Fruit fly (Drosophila melanogaster): ENCODE measurements around the gene eRF3.
A peak's percentile ranks its signal among the peaks of the same experiment; 100 is the strongest.

The eRF3 gene

dm6 chr2L:12433712-12434534 is at the start of gene eRF3 (continued):
- TF ChIP-seq CG12659 (GFP tag; optimal IDR thresholded peaks at IDR 0.05) (peak; percentile 72), CG10274 (GFP tag; optimal IDR thresholded peaks at IDR 0.05) (no peak), nerfin-1 (tag; optimal IDR thresholded peaks at IDR 0.05) (peak; percentile 65), br (optimal IDR thresholded peaks at IDR 0.05) (no peak), CG16813 (GFP tag; IDR thresholded peaks at IDR 0.05; ENCODE audit: partially characterized antibody) (peak; percentile 50; the same call in 2 of the 3 replicates), Six4 (GFP tag; optimal IDR thresholded peaks at IDR 0.05) (peak; percentile 72), jumu (GFP tag; optimal IDR thresholded peaks at IDR 0.05) (no peak), CG9876 (GFP tag; optimal IDR thresholded peaks at IDR 0.05) (no peak), chif (GFP tag; optimal IDR thresholded peaks at IDR 0.05) (peak in 1 of 2 experiments; percentile 2), CG34422 (GFP tag; IDR thresholded peaks at IDR 0.05) (peak; percentile 73; the same call in 2 of the 3 replicates), BtbVII (GFP tag; optimal IDR thresholded peaks at IDR 0.05) (peak; percentile 47), Camta (GFP tag; optimal IDR thresholded peaks at IDR 0.05) (no peak), CG12219 (GFP tag; optimal IDR thresholded peaks at IDR 0.05) (no peak), CG14014 (GFP tag; IDR thresholded peaks at IDR 0.05) (peak; percentile 66), CG4617 (GFP tag; optimal IDR thresholded peaks at IDR 0.05; ENCODE audit: borderline replicate concordance) (no peak), CG17385 (GFP tag; optimal IDR thresholded peaks at IDR 0.05) (peak; percentile 56), Myb (GFP tag; optimal IDR thresholded peaks at IDR 0.05) (no peak), CG3995 (GFP tag; optimal IDR thresholded peaks at IDR 0.05) (no peak), YL-1 (GFP tag; optimal IDR thresholded peaks at IDR 0.05) (peak; percentile 98), Pdp1 (GFP tag; optimal IDR thresholded peaks at IDR 0.05) (peak in 1 of 2 experiments; percentile 96), CG13624 (GFP tag; optimal IDR thresholded peaks at IDR 0.05) (no peak), CG3407 (GFP tag; optimal IDR thresholded peaks at IDR 0.05) (peak; percentile 65), wek (GFP tag; optimal IDR thresholded peaks at IDR 0.05) (peak; percentile 31), CG17912 (GFP tag; optimal IDR thresholded peaks at IDR 0.05) (no peak), CG34376 (GFP tag; optimal IDR thresholded peaks at IDR 0.05) (no peak), dan (GFP tag; IDR thresholded peaks at IDR 0.05) (no peak), sd (tag; optimal IDR thresholded peaks at IDR 0.05) (no peak), CHES-1-like (GFP tag; optimal IDR thresholded peaks at IDR 0.05) (no peak), eve (GFP tag; optimal IDR thresholded peaks at IDR 0.05) (no peak), gcm (GFP tag; optimal IDR thresholded peaks at IDR 0.05) (peak; percentile 54), CG1024 (GFP tag; IDR thresholded peaks at IDR 0.05) (peak; percentile 50), nau (GFP tag; optimal IDR thresholded peaks at IDR 0.05) (no peak), cg (GFP tag; optimal IDR thresholded peaks at IDR 0.05) (no peak), CG3163 (GFP tag; optimal IDR thresholded peaks at IDR 0.05) (no peak), btn (GFP tag; optimal IDR thresholded peaks at IDR 0.05) (no peak), Med (GFP tag) (peak; percentile 74), Bdp1 (GFP tag; optimal IDR thresholded peaks at IDR 0.05) (no peak), tup (GFP tag; optimal IDR thresholded peaks at IDR 0.05) (no peak), CG30020 (tag; optimal IDR thresholded peaks at IDR 0.05) (peak; percentile 92), Fer1 (GFP tag; optimal IDR thresholded peaks at IDR 0.05) (peak; percentile 36), al (GFP tag; IDR thresholded peaks at IDR 0.05) (peak; percentile 77), CG6254 (GFP tag; optimal IDR thresholded peaks at IDR 0.05) (no peak), ranshi (GFP tag; IDR thresholded peaks at IDR 0.05) (peak; percentile 76; the same call in 1 of the 2 replicates), CG2199 (GFP tag; IDR thresholded peaks at IDR 0.05) (no peak), yki (optimal IDR thresholded peaks at IDR 0.05) (no peak), CG2678 (tag; optimal IDR thresholded peaks at IDR 0.05) (peak; percentile 90), her (GFP tag; optimal IDR thresholded peaks at IDR 0.05) (no peak), Abd-B (GFP tag; optimal IDR thresholded peaks at IDR 0.05) (peak; percentile 81), CG10543 (GFP tag; optimal IDR thresholded peaks at IDR 0.05) (peak; percentile 70), CrebB (tag; optimal IDR thresholded peaks at IDR 0.05) (no peak)

Measured in whole organism, embryonic.